Worm (Caenorhabditis elegans): ENCODE data around the gene gtsf-1.
"Not testable (repeated sequence)": the region's sequence is repeated elsewhere in the genome, so short reads cannot be mapped to it uniquely, and the experiment has no call there.

gtsf-1 gene

ce11 chrIV:16822529-16822928 is 43.1 kb upstream of the gtsf-1 start, which contains the start of gene Y116A8A.4:
Gene Y116A8A.4 (plus strand): TSS chrIV:16822829.
- TF ChIP-seq unc-86 (tag; optimal IDR thresholded peaks at IDR 0.05): no peak
- TF ChIP-seq rnt-1 (tag; optimal IDR thresholded peaks at IDR 0.05): no peak

- TF ChIP-seq hlh-8 (tag; optimal IDR thresholded peaks at IDR 0.05): no peak
- TF ChIP-seq ceh-19 (GFP tag; optimal IDR thresholded peaks at IDR 0.05): no peak
- no peak for TF ChIP-seq ceh-14 (tag; optimal IDR thresholded peaks at IDR 0.05)
- TF ChIP-seq unc-3 (GFP tag; conservative IDR thresholded peaks at IDR 0.05): no peak
- TF ChIP-seq unc-3 (tag; optimal IDR thresholded peaks at IDR 0.05): no peak
- no peak for TF ChIP-seq syd-9 (tag; optimal IDR thresholded peaks at IDR 0.05)
- no peak for TF ChIP-seq sdc-2 (tag; optimal IDR thresholded peaks at IDR 0.05)
- TF ChIP-seq mec-3 (tag; optimal IDR thresholded peaks at IDR 0.05; ENCODE audit: borderline replicate concordance): no peak
- TF ChIP-seq ceh-22 (tag; optimal IDR thresholded peaks at IDR 0.05): no peak
- TF ChIP-seq sox-2 (GFP tag; IDR thresholded peaks at IDR 0.05): no peak
- TF ChIP-seq zip-5 (tag; optimal IDR thresholded peaks at IDR 0.05): no peak
- no peak for TF ChIP-seq odd-2 (tag; optimal IDR thresholded peaks at IDR 0.05)
Measured at ce11 chrIV:16828698-16829097, 36.9 kb upstream of the gtsf-1 start, which contains the start of gene Y116A8A.6. Gene Y116A8A.6 (minus strand): TSS chrIV:16828798.

- TF ChIP-seq F13H6.1 (tag; optimal IDR thresholded peaks at IDR 0.05) (no peak), pag-3 (tag; optimal IDR thresholded peaks at IDR 0.05; ENCODE audit: borderline replicate concordance) (no peak), gmeb-2 (tag; optimal IDR thresholded peaks at IDR 0.05) (no peak), fkh-10 (GFP tag; optimal IDR thresholded peaks at IDR 0.05) (no peak), ets-4 (tag; optimal IDR thresholded peaks at IDR 0.05) (no peak), ceh-34 (tag; optimal IDR thresholded peaks at IDR 0.05) (no peak)
Measured at ce11 chrIV:16829896-16830295, 35.7 kb upstream of the gtsf-1 start, which contains the start of gene Y116A8A.7. Gene Y116A8A.7 (plus strand): TSS chrIV:16830196.

ce11 chrIV:16831366-16831765 is 34.3 kb upstream of the gtsf-1 start, which contains the start of gene clec-194:
Gene clec-194 (plus strand): TSS chrIV:16831666.
- TF ChIP-seq ceh-18 (tag; optimal IDR thresholded peaks at IDR 0.05): no peak
- TF ChIP-seq dmd-4 (tag; optimal IDR thresholded peaks at IDR 0.05; ENCODE audit: borderline replicate concordance): no peak
- no peak for TF ChIP-seq sox-2 (GFP tag; IDR thresholded peaks at IDR 0.05)

- not testable (repeated sequence) for TF ChIP-seq che-1, nfya-1, ceh-24 (tag; optimal IDR thresholded peaks at IDR 0.05)
Measured at ce11 chrIV:16842873-16843272, 22.8 kb upstream of the gtsf-1 start, which contains the start of gene Y116A8A.150. Gene Y116A8A.150 (minus strand): TSS chrIV:16842973.

ce11 chrIV:16845376-16845775 is 20.3 kb upstream of the gtsf-1 start:
- TF ChIP-seq ceh-18 (tag; optimal IDR thresholded peaks at IDR 0.05): peak; percentile 4

ce11 chrIV:16854790-16855189 is 10.8 kb upstream of the gtsf-1 start, which contains the start of gene map-2:
Gene map-2 (minus strand): TSS chrIV:16854890.
- TF ChIP-seq hlh-15 (tag; optimal IDR thresholded peaks at IDR 0.05) (no peak), tbx-2 (tag; optimal IDR thresholded peaks at IDR 0.05) (no peak), ceh-14 (tag; optimal IDR thresholded peaks at IDR 0.05) (no peak), fkh-6 (tag; optimal IDR thresholded peaks at IDR 0.05) (no peak), K02D7.2 (tag; optimal IDR thresholded peaks at IDR 0.05) (no peak), ama-1 (optimal IDR thresholded peaks at IDR 0.05) (no peak), ceh-34 (tag; optimal IDR thresholded peaks at IDR 0.05) (no peak), pha-4 (tag; optimal IDR thresholded peaks at IDR 0.05) (no peak), rnt-1 (tag; optimal IDR thresholded peaks at IDR 0.05) (no peak), unc-55 (GFP tag; optimal IDR thresholded peaks at IDR 0.05) (no peak)
